Worm (Caenorhabditis elegans): Measurements from ENCODE around the gene R13D11.4.

- no peak for TF ChIP-seq unc-62 (GFP tag; optimal IDR thresholded peaks at IDR 0.05)
- no peak for TF ChIP-seq pqm-1 (tag; optimal IDR thresholded peaks at IDR 0.05)
- TF ChIP-seq mep-1 (tag; optimal IDR thresholded peaks at IDR 0.05), result no peak
- TF ChIP-seq tbx-2 (tag; optimal IDR thresholded peaks at IDR 0.05), result no peak
- no peak for TF ChIP-seq nhr-237 (tag; optimal IDR thresholded peaks at IDR 0.05)
- TF ChIP-seq elt-3 (tag; optimal IDR thresholded peaks at IDR 0.05), result no peak
- no peak for TF ChIP-seq sox-4 (tag; optimal IDR thresholded peaks at IDR 0.05)
Observed at ce11 chrV:804485-804884, 6.1 kb upstream of the R13D11.4 start, which contains the start of gene nhr-270.
